Fruit fly (Drosophila melanogaster) Kc167 (cell line): ENCODE data around the gene CG7381.

Experiments
- Myc ChIP-seq: fragments of >200 bp; optimal IDR thresholded peaks from 2 replicates; lab custom pipeline; 2017; ENCODE audit warnings: missing external identifiers
- Sin3A ChIP-seq: fragments of >200 bp; optimal IDR thresholded peaks from 2 replicates; lab custom pipeline; 2018; ENCODE audit warnings: missing external identifiers
- h ChIP-seq: fragments of >200 bp; optimal IDR thresholded peaks from 3 replicates; lab custom pipeline; 2018; ENCODE audit warnings: missing external identifiers
- insv ChIP-seq: fragments of >200 bp; optimal IDR thresholded peaks from 3 replicates; lab custom pipeline; 2018; ENCODE audit warnings: missing external identifiers
- psq ChIP-seq: fragments of >200 bp; optimal IDR thresholded peaks from 2 replicates; lab custom pipeline; 2017; ENCODE audit warnings: missing external identifiers
- ttk ChIP-seq: sonication (Bioruptor generic); optimal IDR thresholded peaks from 2 replicates; lab custom pipeline; 2017; ENCODE audit warnings: missing external identifiers

The CG7381 gene

dm6 chr3R:12977371-12978050 is at the start of gene CG7381, which contains the start of gene CG7091:
TSS of gene CG7381 (minus strand) at chr3R:12977471.
TSS of gene CG7091 (plus strand) at chr3R:12978000.
- TF ChIP-seq h (lab: Kevin White, UChicago) (no peak), insv (lab: Kevin White, UChicago) (no peak), Myc (lab: Kevin White, UChicago) (no peak), ttk (lab: Kevin White, UChicago) (no peak), Sin3A (no peak), psq (lab: Kevin White, UChicago) (no peak)

dm6 chr3R:13018995-13019394 is 41.7 kb upstream of the CG7381 start:
- TF ChIP-seq insv (lab: Kevin White, UChicago) (no peak), ttk (lab: Kevin White, UChicago) (no peak), Myc (lab: Kevin White, UChicago) (no peak), h (lab: Kevin White, UChicago) (no peak), psq (lab: Kevin White, UChicago) (no peak), Sin3A (no peak)

DNA sequence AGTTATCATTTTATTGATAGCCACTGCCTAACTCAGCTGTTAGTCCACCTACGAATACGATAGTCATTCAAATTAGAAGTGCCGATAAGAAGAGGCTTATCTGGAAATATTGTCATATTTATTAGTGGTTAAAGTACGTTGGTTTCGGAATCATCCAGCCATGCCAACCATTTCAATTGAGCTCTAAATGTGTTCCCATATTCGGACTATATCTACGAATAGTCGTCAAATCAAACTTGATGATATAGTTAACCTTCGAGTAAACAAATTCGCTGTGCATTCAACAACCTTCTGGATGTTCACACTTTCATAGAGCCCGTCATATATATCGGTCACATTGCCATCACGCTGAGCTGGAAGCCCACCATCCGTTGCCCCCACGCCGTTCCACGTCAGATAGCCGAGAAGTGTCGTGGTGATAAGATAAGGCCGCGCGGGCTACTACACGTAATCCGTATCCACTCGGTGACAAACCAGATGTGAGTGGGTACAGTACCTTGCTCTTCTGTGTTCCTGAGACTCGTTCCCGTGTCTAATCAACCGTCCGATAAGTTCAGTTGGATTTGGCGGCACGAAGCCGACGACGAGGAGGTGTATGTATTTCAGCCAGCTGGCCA is 41.1 kb upstream of the CG7381 start:
- TF ChIP-seq h (lab: Kevin White, UChicago) (no peak), ttk (lab: Kevin White, UChicago) (no peak), Sin3A (no peak), psq (lab: Kevin White, UChicago) (no peak), insv (lab: Kevin White, UChicago) (no peak), Myc (lab: Kevin White, UChicago) (no peak)

DNA sequence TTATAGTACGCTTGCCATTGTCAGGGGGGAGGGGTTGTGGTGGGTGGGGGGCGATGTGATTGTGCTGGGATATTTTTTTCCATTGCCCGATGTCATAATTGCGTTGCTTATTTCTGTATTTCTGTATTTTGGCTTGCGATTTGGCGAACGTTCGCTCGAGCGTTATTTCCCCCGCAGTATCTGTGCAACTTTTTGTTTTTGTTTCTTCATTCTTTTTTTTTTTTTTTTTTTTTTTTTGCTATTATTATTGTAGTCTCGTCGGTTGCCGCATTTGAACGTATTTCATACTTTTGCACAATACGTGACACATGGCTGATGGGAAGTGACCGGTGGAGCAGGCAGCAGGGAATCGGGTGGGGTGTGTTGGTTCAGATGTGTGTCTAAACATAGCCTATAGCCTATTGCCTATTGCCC is 40.4 kb upstream of the CG7381 start:
- TF ChIP-seq h (lab: Kevin White, UChicago) (no peak), psq (lab: Kevin White, UChicago) (no peak), Sin3A (no peak), Myc (lab: Kevin White, UChicago) (no peak), ttk (lab: Kevin White, UChicago) (no peak), insv (lab: Kevin White, UChicago) (no peak)

- TF ChIP-seq h (lab: Kevin White, UChicago): no peak
- no peak for TF ChIP-seq psq (lab: Kevin White, UChicago)
- TF ChIP-seq Sin3A: no peak
- TF ChIP-seq insv (lab: Kevin White, UChicago): no peak
- TF ChIP-seq Myc (lab: Kevin White, UChicago): no peak
- TF ChIP-seq ttk (lab: Kevin White, UChicago): no peak
Observed at dm6 chr3R:13015811-13016766, 38.8 kb upstream of the CG7381 start.

dm6 chr3R:13015402-13015801 is 38.1 kb upstream of the CG7381 start:
- TF ChIP-seq insv (lab: Kevin White, UChicago) (no peak), h (lab: Kevin White, UChicago) (no peak), Myc (lab: Kevin White, UChicago) (no peak), Sin3A (no peak), psq (lab: Kevin White, UChicago) (no peak), ttk (lab: Kevin White, UChicago) (no peak)

- TF ChIP-seq h (lab: Kevin White, UChicago) (no peak), ttk (lab: Kevin White, UChicago) (no peak), Sin3A (no peak), Myc (lab: Kevin White, UChicago) (no peak), psq (lab: Kevin White, UChicago) (no peak), insv (lab: Kevin White, UChicago) (no peak)
Observed at dm6 chr3R:13014168-13014881, 37.1 kb upstream of the CG7381 start.

DNA sequence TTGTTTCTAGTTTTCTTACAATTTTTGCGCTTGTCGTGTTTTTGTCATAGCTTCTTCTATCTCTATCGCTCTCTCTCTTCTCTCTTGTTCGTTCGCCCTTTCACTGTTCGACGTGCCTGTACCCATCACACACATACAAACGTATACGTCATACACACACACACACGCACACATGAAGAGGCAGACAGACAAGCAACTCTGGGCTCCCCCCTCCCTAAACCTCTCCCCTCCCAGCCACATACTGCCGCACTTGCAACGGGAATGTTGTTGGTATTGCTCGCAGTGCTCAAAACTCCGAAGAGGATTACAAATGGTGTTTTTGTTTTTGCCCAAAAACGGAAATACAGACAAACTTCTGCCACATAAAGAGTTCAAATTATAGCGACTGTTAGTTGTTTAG is 35.7 kb upstream of the CG7381 start:
- no peak for TF ChIP-seq psq (lab: Kevin White, UChicago)
- no peak for TF ChIP-seq h (lab: Kevin White, UChicago)
- TF ChIP-seq ttk (lab: Kevin White, UChicago): no peak
- no peak for TF ChIP-seq insv (lab: Kevin White, UChicago)
- TF ChIP-seq Myc (lab: Kevin White, UChicago): no peak
- no peak for TF ChIP-seq Sin3A

DNA sequence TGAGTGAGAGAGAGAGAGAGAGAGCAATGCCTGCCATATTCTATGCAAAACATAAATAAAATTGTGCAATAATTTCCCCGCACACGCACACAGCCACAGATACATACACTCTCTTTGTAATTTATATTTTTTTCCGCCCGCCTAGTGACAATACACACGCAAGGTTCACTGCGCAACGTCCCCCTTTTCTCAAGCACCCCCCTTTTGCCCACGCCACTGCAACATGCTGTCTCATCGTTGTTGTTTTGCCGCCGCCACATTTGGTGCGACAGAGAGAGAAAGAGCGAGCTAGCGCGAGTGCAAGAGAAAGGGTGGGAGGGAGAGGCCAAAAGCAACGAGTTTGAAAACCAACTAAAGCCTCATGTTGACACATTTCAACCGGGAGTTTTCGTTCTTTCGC is 35.1 kb upstream of the CG7381 start:
- TF ChIP-seq psq (lab: Kevin White, UChicago): no peak
- TF ChIP-seq Sin3A: no peak
- TF ChIP-seq ttk (lab: Kevin White, UChicago): no peak
- TF ChIP-seq h (lab: Kevin White, UChicago): no peak
- no peak for TF ChIP-seq insv (lab: Kevin White, UChicago)
- no peak for TF ChIP-seq Myc (lab: Kevin White, UChicago)

DNA sequence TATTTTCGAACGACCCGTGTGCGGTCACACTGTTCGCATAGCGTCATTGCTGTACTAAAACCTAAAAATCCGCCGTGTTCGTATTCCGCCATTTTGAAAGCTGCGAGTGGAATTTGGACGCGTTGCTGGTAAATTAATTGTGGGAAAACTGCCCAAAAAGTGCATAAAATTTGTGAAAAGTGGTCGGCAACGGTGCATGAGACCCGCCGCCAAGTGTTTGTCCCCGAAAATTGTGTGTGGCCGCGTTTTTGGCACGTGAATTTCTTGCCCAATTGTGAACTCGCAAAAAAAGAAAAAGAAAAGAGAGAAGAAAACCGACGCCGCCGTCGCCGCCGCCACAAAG is 34.3 kb upstream of the CG7381 start, which contains the start of gene CtBP:
Gene CtBP (plus strand): TSS at position 29 of the 343 bp plus-strand sequence.
- TF ChIP-seq ttk (lab: Kevin White, UChicago) (no peak), insv (lab: Kevin White, UChicago) (no peak)
